Worm (Caenorhabditis elegans): ENCODE results near the gene C05E4.7.

Gene C05E4.7

DNA sequence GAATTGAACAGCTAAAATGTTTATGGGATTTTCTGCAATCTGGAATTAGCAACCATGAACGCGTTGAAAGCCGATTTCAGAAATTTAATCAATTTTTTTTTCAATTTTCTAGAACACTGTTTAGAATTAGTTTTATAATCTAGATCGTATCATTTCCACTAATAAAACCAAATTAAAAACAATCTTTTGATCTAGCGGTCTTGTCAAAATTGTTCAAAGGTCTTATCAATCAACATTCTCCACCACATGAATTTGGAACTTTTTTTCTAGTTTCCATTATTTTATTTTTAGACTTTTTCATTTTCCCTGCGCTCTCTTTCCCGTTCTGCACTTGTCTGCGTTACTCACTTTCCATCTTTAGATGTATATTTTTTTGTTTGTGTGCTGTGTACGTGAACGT, 20.4 kb downstream of the C05E4.7 start, which contains the start of gene srp-2:
Gene srp-2 (plus strand): TSS at position 301 of the 400 bp plus-strand sequence.
- TF ChIP-seq pha-4 (tag; optimal IDR thresholded peaks at IDR 0.05) (no peak), ceh-48 (tag; optimal IDR thresholded peaks at IDR 0.05) (no peak), ceh-30 (tag; optimal IDR thresholded peaks at IDR 0.05) (no peak), odd-2 (tag; optimal IDR thresholded peaks at IDR 0.05) (no peak), pha-2 (tag; optimal IDR thresholded peaks at IDR 0.05) (no peak), unc-42 (tag; optimal IDR thresholded peaks at IDR 0.05) (no peak), elt-2 (tag; optimal IDR thresholded peaks at IDR 0.05) (no peak), ref-2 (tag; optimal IDR thresholded peaks at IDR 0.05) (no peak), ets-4 (tag; optimal IDR thresholded peaks at IDR 0.05) (no peak), mec-3 (tag; optimal IDR thresholded peaks at IDR 0.05; ENCODE audit: borderline replicate concordance) (no peak)

DNA sequence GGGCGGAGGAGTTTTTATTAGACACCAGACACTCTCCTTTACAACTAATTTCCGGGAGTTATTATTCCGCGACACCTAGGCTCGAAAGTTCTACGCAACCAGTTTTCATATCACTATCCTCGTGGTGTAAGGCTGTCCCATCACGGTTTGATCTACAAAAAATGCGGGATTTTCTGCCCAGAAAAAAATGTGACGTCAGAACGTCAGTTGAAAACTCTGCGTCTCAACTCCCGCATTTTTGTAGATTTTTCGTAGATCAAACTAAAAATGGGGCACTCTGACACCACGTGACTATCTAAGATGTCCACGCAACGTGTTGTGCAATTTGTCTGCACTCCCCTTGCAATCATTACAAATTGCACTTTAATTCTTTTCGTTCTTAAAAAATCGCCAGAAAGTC, 22.8 kb downstream of the C05E4.7 start, which contains the start of gene str-238:
Gene str-238 (plus strand): TSS at position 301 of the 400 bp plus-strand sequence.
- no peak for TF ChIP-seq fkh-10 (GFP tag; optimal IDR thresholded peaks at IDR 0.05)
- no peak for TF ChIP-seq ceh-2 (tag; optimal IDR thresholded peaks at IDR 0.05)
- peak; percentile 22 for TF ChIP-seq hlh-30 (tag; optimal IDR thresholded peaks at IDR 0.05; ENCODE audit: insufficient read depth)
- TF ChIP-seq zip-5 (tag; optimal IDR thresholded peaks at IDR 0.05) = no peak

DNA sequence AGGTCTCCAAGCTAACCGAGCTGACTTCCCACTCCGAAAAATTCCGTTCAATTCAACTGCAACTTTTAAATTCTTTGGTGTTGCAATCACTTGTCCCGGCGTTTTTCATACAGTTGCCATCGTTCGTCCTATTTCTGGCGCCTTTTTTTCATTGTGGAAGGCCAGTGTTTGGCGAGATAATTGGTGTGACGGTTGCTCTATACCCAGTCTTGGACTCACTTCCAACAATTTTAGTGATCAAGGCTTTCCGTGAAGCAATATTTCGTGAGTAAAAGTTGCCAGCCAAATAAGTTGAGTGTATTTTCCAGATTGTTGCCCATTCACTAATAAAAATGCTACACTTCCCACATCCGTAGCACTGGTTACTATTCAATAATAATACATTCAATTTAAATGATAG, 30.3 kb downstream of the C05E4.7 start:
- no peak for TF ChIP-seq K02D7.2 (tag; optimal IDR thresholded peaks at IDR 0.05)
- no peak for TF ChIP-seq ceh-18 (tag; optimal IDR thresholded peaks at IDR 0.05)
- no peak for TF ChIP-seq nhr-11 (tag; optimal IDR thresholded peaks at IDR 0.05)
- no peak for TF ChIP-seq npax-4 (tag; optimal IDR thresholded peaks at IDR 0.05)
- no peak for TF ChIP-seq sox-2 (GFP tag; IDR thresholded peaks at IDR 0.05)
- TF ChIP-seq ama-1 (optimal IDR thresholded peaks at IDR 0.05) = no peak
- TF ChIP-seq tbx-7 (tag; optimal IDR thresholded peaks at IDR 0.05) = no peak
- no peak for TF ChIP-seq ceh-48 (tag; optimal IDR thresholded peaks at IDR 0.05)
- no peak for TF ChIP-seq hlh-8 (tag; optimal IDR thresholded peaks at IDR 0.05)
- no peak for TF ChIP-seq ceh-14 (tag; optimal IDR thresholded peaks at IDR 0.05)
- no peak for TF ChIP-seq hlh-13 (GFP tag; optimal IDR thresholded peaks at IDR 0.05)
- TF ChIP-seq ztf-16 (tag; optimal IDR thresholded peaks at IDR 0.05) = no peak
- no peak for TF ChIP-seq syd-9 (tag; optimal IDR thresholded peaks at IDR 0.05)
- no peak for TF ChIP-seq odd-2 (tag; optimal IDR thresholded peaks at IDR 0.05)
- TF ChIP-seq pqm-1 (tag; optimal IDR thresholded peaks at IDR 0.05) = no peak
- no peak for TF ChIP-seq unc-86 (tag; optimal IDR thresholded peaks at IDR 0.05)

DNA sequence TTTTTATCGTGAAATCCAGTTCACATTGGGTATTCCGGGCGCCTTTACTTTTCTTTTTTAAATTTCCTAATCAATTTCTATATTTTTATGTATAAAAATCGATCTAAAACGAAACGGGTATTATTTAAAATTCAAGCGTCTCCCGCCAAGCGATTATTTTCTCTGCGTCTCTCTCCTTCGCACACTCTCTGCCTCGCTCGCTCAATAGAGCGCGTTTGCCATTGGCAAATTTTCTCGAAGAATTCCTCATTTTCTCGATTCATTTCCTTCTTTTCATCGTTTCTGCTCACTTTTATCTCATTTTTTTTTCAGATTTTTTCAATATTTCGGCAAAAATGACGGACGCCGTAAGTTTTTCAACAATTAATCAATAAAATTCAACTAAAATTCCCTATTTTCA, 31.3 kb downstream of the C05E4.7 start, which contains the start of gene sti-1:
Gene sti-1 (plus strand): TSS at position 263 of the 400 bp plus-strand sequence.
- TF ChIP-seq pax-1 (tag; optimal IDR thresholded peaks at IDR 0.05) = peak; percentile 24
- TF ChIP-seq elt-2 (tag; optimal IDR thresholded peaks at IDR 0.05) = peak; percentile 44
- no peak for TF ChIP-seq F13H6.1 (tag; optimal IDR thresholded peaks at IDR 0.05)
- TF ChIP-seq elt-4 (tag; optimal IDR thresholded peaks at IDR 0.05) = no peak
- peak; percentile 61 for TF ChIP-seq ceh-31 (tag; optimal IDR thresholded peaks at IDR 0.05)
- TF ChIP-seq pha-2 (tag; optimal IDR thresholded peaks at IDR 0.05) = no peak
- no peak for TF ChIP-seq hlh-15 (tag; optimal IDR thresholded peaks at IDR 0.05)
- no peak for TF ChIP-seq eyg-1 (tag; optimal IDR thresholded peaks at IDR 0.05)
- no peak for TF ChIP-seq ceh-2 (tag; optimal IDR thresholded peaks at IDR 0.05)
- TF ChIP-seq unc-86 (tag; optimal IDR thresholded peaks at IDR 0.05) = no peak
- no peak for TF ChIP-seq sox-4 (tag; optimal IDR thresholded peaks at IDR 0.05)
- TF ChIP-seq nhr-11 (tag; optimal IDR thresholded peaks at IDR 0.05) = no peak
- no peak for TF ChIP-seq pag-3 (tag; optimal IDR thresholded peaks at IDR 0.05; ENCODE audit: borderline replicate concordance)
- TF ChIP-seq pha-4 (tag; optimal IDR thresholded peaks at IDR 0.05) = no peak
- no peak for TF ChIP-seq K02D7.2 (tag; optimal IDR thresholded peaks at IDR 0.05)
- TF ChIP-seq unc-42 (tag; optimal IDR thresholded peaks at IDR 0.05) = peak; percentile 64
- no peak for TF ChIP-seq ama-1 (optimal IDR thresholded peaks at IDR 0.05)
- no peak for TF ChIP-seq ttx-3 (tag; optimal IDR thresholded peaks at IDR 0.05)
- no peak for TF ChIP-seq hlh-13 (GFP tag; optimal IDR thresholded peaks at IDR 0.05)
- no peak for TF ChIP-seq K09A11.1 (tag; optimal IDR thresholded peaks at IDR 0.05; ENCODE audit: insufficient read depth)
- no peak for TF ChIP-seq madf-2 (tag; optimal IDR thresholded peaks at IDR 0.05)
- TF ChIP-seq ceh-9 (tag; optimal IDR thresholded peaks at IDR 0.05) = no peak
- TF ChIP-seq zip-5 (tag; optimal IDR thresholded peaks at IDR 0.05) = no peak
- TF ChIP-seq pqm-1 (tag; optimal IDR thresholded peaks at IDR 0.05) = no peak
- TF ChIP-seq fax-1 (tag; optimal IDR thresholded peaks at IDR 0.05) = no peak
- no peak for TF ChIP-seq ref-2 (tag; optimal IDR thresholded peaks at IDR 0.05)
- peak; percentile 77 for TF ChIP-seq unc-55 (GFP tag; optimal IDR thresholded peaks at IDR 0.05)
- TF ChIP-seq ceh-30 (tag; optimal IDR thresholded peaks at IDR 0.05) = no peak
- TF ChIP-seq syd-9 (tag; optimal IDR thresholded peaks at IDR 0.05) = no peak
- TF ChIP-seq fkh-6 (tag; optimal IDR thresholded peaks at IDR 0.05) = no peak
- TF ChIP-seq ceh-18 (tag; optimal IDR thresholded peaks at IDR 0.05) = peak; percentile 32
- TF ChIP-seq odd-2 (tag; optimal IDR thresholded peaks at IDR 0.05) = no peak
- TF ChIP-seq tbx-7 (tag; optimal IDR thresholded peaks at IDR 0.05) = no peak
- TF ChIP-seq ceh-45 (GFP tag; IDR thresholded peaks at IDR 0.05) = no peak
- no peak for TF ChIP-seq nhr-232 (tag; optimal IDR thresholded peaks at IDR 0.05)
- no peak for TF ChIP-seq ceh-22 (tag; optimal IDR thresholded peaks at IDR 0.05)

All from whole organism, late embryonic.